2 fruit fly cellular contexts compared by ENCODE assay signal in the genomic region with DNA sequence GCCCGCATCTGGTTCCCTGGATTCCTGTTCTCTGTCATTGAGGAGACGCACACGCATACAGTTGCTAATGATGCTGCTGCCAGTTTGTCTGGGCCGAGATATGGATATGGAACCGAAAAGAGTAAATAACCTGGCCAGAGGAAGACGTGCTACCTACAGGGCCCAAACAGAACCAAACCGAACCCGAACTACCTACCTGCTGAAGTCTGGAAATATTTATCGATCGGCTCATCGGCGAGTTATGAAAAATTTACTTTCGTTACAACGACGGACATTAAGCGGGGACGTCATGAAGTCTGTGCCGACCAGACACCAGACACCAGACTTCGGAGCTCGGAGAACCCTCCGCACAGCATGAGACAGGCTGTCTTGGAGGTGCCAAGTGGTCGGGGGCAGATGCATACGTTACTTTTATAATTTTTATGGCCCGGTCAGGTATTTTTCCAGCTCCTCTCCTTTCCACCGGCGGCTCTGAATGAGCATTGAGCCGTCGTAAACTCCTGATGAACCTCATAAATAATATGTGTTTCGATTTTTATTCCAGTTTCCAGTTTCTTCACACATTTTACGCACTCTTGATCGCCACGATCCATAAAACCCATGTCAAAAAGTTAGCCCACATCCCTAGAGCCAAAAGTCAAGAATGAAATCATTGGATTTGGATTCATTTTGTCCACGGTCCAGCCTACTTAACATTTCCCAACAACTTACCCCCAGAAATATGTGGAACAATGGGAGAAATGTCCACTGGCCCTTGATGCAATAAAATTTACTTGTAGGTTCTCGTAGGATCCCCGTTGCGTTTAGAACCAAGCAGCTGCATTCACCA.
TF ChIP-seq lines count a peak whose summit lies in the region.

No protein-coding gene starts in this region.

TF ChIP-seq in whole organism, embryonic, 481 proteins besides CTCF, POLR2A, EP300 and RAD21 (continued from another document):
- TF ChIP-seq sc (optimal IDR thresholded peaks at IDR 0.05; lab: Kevin White, UChicago) (no peak), sc (GFP tag; optimal IDR thresholded peaks at IDR 0.05; lab: Kevin White, UChicago) (no peak), CG7271 (tag; optimal IDR thresholded peaks at IDR 0.05; lab: Kevin White, UChicago) (peak; percentile 6), Atf6 (GFP tag; IDR thresholded peaks at IDR 0.05; lab: Robert Waterston, UW) (no peak), CG14050 (GFP tag; IDR thresholded peaks at IDR 0.05; lab: Robert Waterston, UW) (no peak), aop (GFP tag; IDR thresholded peaks at IDR 0.05; lab: Robert Waterston, UW) (no peak), NC2α (GFP tag; optimal IDR thresholded peaks at IDR 0.05; lab: Kevin White, UChicago) (no peak), CG11560 (tag; IDR thresholded peaks at IDR 0.05; lab: Robert Waterston, UW) (no peak), HHEX (GFP tag; optimal IDR thresholded peaks at IDR 0.05; lab: Kevin White, UChicago) (no peak), B-H1 (GFP tag; IDR thresholded peaks at IDR 0.05; lab: Robert Waterston, UW) (no peak), CG15601 (tag; optimal IDR thresholded peaks at IDR 0.05; lab: Kevin White, UChicago) (no peak), Sox100B (GFP tag; optimal IDR thresholded peaks at IDR 0.05; lab: Kevin White, UChicago) (no peak), maf-S (GFP tag; optimal IDR thresholded peaks at IDR 0.05; lab: Kevin White, UChicago) (no peak), sens (GFP tag; lab: Kevin White, UChicago) (peak; percentile 61), Kr (GFP tag; optimal IDR thresholded peaks at IDR 0.05; lab: Kevin White, UChicago) (peak; percentile 32), twi (tag; optimal IDR thresholded peaks at IDR 0.05; lab: Kevin White, UChicago) (peak; percentile 45), CG7372 (GFP tag; IDR thresholded peaks at IDR 0.05; lab: Robert Waterston, UW) (no peak), CG9727 (GFP tag; optimal IDR thresholded peaks at IDR 0.05; lab: Kevin White, UChicago) (no peak), tll (GFP tag; optimal IDR thresholded peaks at IDR 0.05; lab: Kevin White, UChicago) (peak in 1 of 2 experiments; percentile 91), crc (GFP tag; optimal IDR thresholded peaks at IDR 0.05; lab: Kevin White, UChicago) (no peak), CHES-1-like (GFP tag; optimal IDR thresholded peaks at IDR 0.05; lab: Kevin White, UChicago) (no peak), CG12769 (tag; optimal IDR thresholded peaks at IDR 0.05; lab: Kevin White, UChicago) (no peak), gfzf (GFP tag; optimal IDR thresholded peaks at IDR 0.05; lab: Kevin White, UChicago) (no peak), slbo (GFP tag; IDR thresholded peaks at IDR 0.05; lab: Robert Waterston, UW) (no peak), chm (GFP tag; IDR thresholded peaks at IDR 0.05; lab: Robert Waterston, UW) (no peak), CG15479 (GFP tag; optimal IDR thresholded peaks at IDR 0.05; lab: Kevin White, UChicago) (peak; percentile 65), gcm (GFP tag; optimal IDR thresholded peaks at IDR 0.05; lab: Kevin White, UChicago) (peak; percentile 29), lola (GFP tag; optimal IDR thresholded peaks at IDR 0.05; lab: Kevin White, UChicago) (no peak), CG16813 (GFP tag; IDR thresholded peaks at IDR 0.05; lab: Robert Waterston, UW; ENCODE audit: partially characterized antibody) (no peak), CG2199 (GFP tag; IDR thresholded peaks at IDR 0.05; lab: Robert Waterston, UW) (peak; percentile 78; the same call in 2 of the 3 replicates), Blimp-1 (GFP tag; optimal IDR thresholded peaks at IDR 0.05; lab: Kevin White, UChicago) (peak; percentile 63), zen (tag; optimal IDR thresholded peaks at IDR 0.05; lab: Kevin White, UChicago) (peak; percentile 99)

TF ChIP-seq in whole organism, prepupa, 60 proteins besides CTCF, POLR2A, EP300 and RAD21 (continued from another document):
- TF ChIP-seq Met (GFP tag; optimal IDR thresholded peaks at IDR 0.05; lab: Kevin White, UChicago) = no peak
- TF ChIP-seq Ets96B (tag; optimal IDR thresholded peaks at IDR 0.05; lab: Kevin White, UChicago) = no peak
- TF ChIP-seq eg (GFP tag; IDR thresholded peaks at IDR 0.05; lab: Robert Waterston, UW) = no peak
- peak; percentile 11 for TF ChIP-seq fkh (GFP tag; optimal IDR thresholded peaks at IDR 0.05; lab: Kevin White, UChicago)
- TF ChIP-seq CG10669 (GFP tag; optimal IDR thresholded peaks at IDR 0.05; lab: Kevin White, UChicago) = no peak
- TF ChIP-seq CG6163 (GFP tag; IDR thresholded peaks at IDR 0.05; lab: Robert Waterston, UW) = no peak
- no peak for TF ChIP-seq CG6276 (GFP tag; optimal IDR thresholded peaks at IDR 0.05; lab: Kevin White, UChicago)
- TF ChIP-seq Ets21C (GFP tag; optimal IDR thresholded peaks at IDR 0.05; lab: Kevin White, UChicago) = no peak
- no peak for TF ChIP-seq cyc (GFP tag; optimal IDR thresholded peaks at IDR 0.05; lab: Kevin White, UChicago)
- no peak for TF ChIP-seq CG6854 (GFP tag; optimal IDR thresholded peaks at IDR 0.05; lab: Kevin White, UChicago)
- peak in 1 of 2 experiments; percentile 58 for TF ChIP-seq ss (GFP tag; optimal IDR thresholded peaks at IDR 0.05; lab: Kevin White, UChicago)
- no peak for TF ChIP-seq Eip93F (GFP tag; optimal IDR thresholded peaks at IDR 0.05; lab: Kevin White, UChicago)
- TF ChIP-seq Eip75B (GFP tag; optimal IDR thresholded peaks at IDR 0.05; lab: Kevin White, UChicago) = no peak
- no peak for TF ChIP-seq OdsH (GFP tag; optimal IDR thresholded peaks at IDR 0.05; lab: Kevin White, UChicago)
